Fruit fly (Drosophila melanogaster) whole organism, embryonic: Measurements from ENCODE around the gene CG32801.

ENCODE experiments used
- Abd-B ChIP-seq: fragments of 200-800 bp; sonication (Bioruptor generic); optimal IDR thresholded peaks from 2 replicates; lab custom pipeline; 2018; ENCODE audit warnings: missing biosample characterization, mild to moderate bottlenecking, missing genetic modification characterization, moderate library complexity
- Atf3 ChIP-seq: fragments of 200-800 bp; sonication (Bioruptor generic); optimal IDR thresholded peaks from 3 replicates; lab custom pipeline; 2016; ENCODE audit warnings: missing biosample characterization, missing genetic modification characterization
- Atf6 ChIP-seq: fragments of 200-800 bp; sonication (Bioruptor generic); IDR thresholded peaks from 2 replicates; pipeline ENCODE4 v1.3.6; 2022; ENCODE audit warnings: missing biosample characterization, missing genetic modification characterization
- BtbVII ChIP-seq: fragments of 200-800 bp; sonication (Bioruptor generic); optimal IDR thresholded peaks from 3 replicates; lab custom pipeline; 2017; ENCODE audit warnings: missing biosample characterization, mild to moderate bottlenecking, missing genetic modification characterization
- CG11247 ChIP-seq: fragments of 200-800 bp; sonication (Bioruptor generic); IDR thresholded peaks from 2 replicates; pipeline ENCODE4 v1.3.6; 2022; ENCODE audit warnings: missing biosample characterization, missing genetic modification characterization
- CG11456 ChIP-seq: fragments of 200-800 bp; sonication (Bioruptor generic); IDR thresholded peaks from 3 replicates; pipeline ENCODE4 v1.3.6; 2022; ENCODE audit warnings: missing biosample characterization, missing genetic modification characterization
- CG1233 ChIP-seq: fragments of 200-800 bp; sonication (Bioruptor generic); optimal IDR thresholded peaks from 4 replicates; lab custom pipeline; 2018; ENCODE audit warnings: missing biosample characterization, mild to moderate bottlenecking, missing genetic modification characterization
- CG13775 ChIP-seq: fragments of 200-800 bp; sonication (Bioruptor generic); optimal IDR thresholded peaks from 3 replicates; lab custom pipeline; 2017; ENCODE audit warnings: missing biosample characterization, mild to moderate bottlenecking, missing genetic modification characterization
- CG14860 ChIP-seq: fragments of 200-800 bp; sonication (Bioruptor generic); IDR thresholded peaks from 3 replicates; pipeline ENCODE4 v1.3.6; 2022; ENCODE audit warnings: missing biosample characterization, missing genetic modification characterization; ENCODE audit not compliant: partially characterized antibody
- CG14965 ChIP-seq: fragments of 200-800 bp; sonication (Bioruptor generic); optimal IDR thresholded peaks from 2 replicates; lab custom pipeline; 2016; ENCODE audit warnings: missing biosample characterization, missing genetic modification characterization, borderline replicate concordance
- CG15011 ChIP-seq: fragments of 200-800 bp; sonication (Bioruptor generic); optimal IDR thresholded peaks from 3 replicates; lab custom pipeline; 2018; ENCODE audit warnings: missing biosample characterization, mild to moderate bottlenecking, missing genetic modification characterization
- CG15601 ChIP-seq: fragments of 200-800 bp; sonication (Bioruptor generic); optimal IDR thresholded peaks from 3 replicates; lab custom pipeline; 2019; ENCODE audit warnings: missing biosample characterization, mild to moderate bottlenecking, missing genetic modification characterization, moderate library complexity
- CG16779 ChIP-seq: fragments of 200-800 bp; sonication (Bioruptor generic); IDR thresholded peaks from 2 replicates; pipeline ENCODE4 v1.3.6; 2022; ENCODE audit warnings: missing biosample characterization, missing genetic modification characterization
- CG17568 ChIP-seq: fragments of 200-800 bp; sonication (Bioruptor generic); optimal IDR thresholded peaks from 2 replicates; lab custom pipeline; 2018; ENCODE audit warnings: missing biosample characterization, mild to moderate bottlenecking, missing genetic modification characterization, moderate library complexity
- CG2116 ChIP-seq: fragments of 200-800 bp; sonication (Bioruptor generic); optimal IDR thresholded peaks from 3 replicates; lab custom pipeline; 2018; ENCODE audit warnings: missing biosample characterization, mild to moderate bottlenecking, missing genetic modification characterization
- CG2129 ChIP-seq: fragments of 200-800 bp; sonication (Bioruptor generic); IDR thresholded peaks from 2 replicates; pipeline ENCODE4 v1.3.6; 2022; ENCODE audit warnings: missing biosample characterization, missing genetic modification characterization; ENCODE audit not compliant: partially characterized antibody
- CG30403 ChIP-seq: fragments of 200-800 bp; sonication (Bioruptor generic); optimal IDR thresholded peaks from 3 replicates; lab custom pipeline; 2016; ENCODE audit warnings: missing biosample characterization, missing genetic modification characterization
- CG31224 ChIP-seq: fragments of 200-800 bp; sonication (Bioruptor generic); IDR thresholded peaks from 2 replicates; pipeline ENCODE4 v1.3.6; 2022; ENCODE audit warnings: missing biosample characterization, missing genetic modification characterization
- CG31441 ChIP-seq: fragments of 200-800 bp; sonication (Bioruptor generic); IDR thresholded peaks from 2 replicates; pipeline ENCODE4 v1.3.6; 2022; ENCODE audit warnings: missing biosample characterization, missing genetic modification characterization
- CG3281 ChIP-seq: fragments of 200-800 bp; sonication (Bioruptor generic); optimal IDR thresholded peaks from 3 replicates; lab custom pipeline; 2017; ENCODE audit warnings: missing biosample characterization, mild to moderate bottlenecking, missing genetic modification characterization
- CG6854 ChIP-seq: fragments of 200-800 bp; sonication (Bioruptor generic); optimal IDR thresholded peaks from 3 replicates; lab custom pipeline; 2017; ENCODE audit warnings: missing biosample characterization, mild to moderate bottlenecking, missing genetic modification characterization
- CG7372 ChIP-seq: fragments of 200-800 bp; sonication (Bioruptor generic); IDR thresholded peaks from 2 replicates; pipeline ENCODE4 v1.3.6; 2022; ENCODE audit warnings: missing biosample characterization, missing genetic modification characterization
- CG7963 ChIP-seq: fragments of 200-800 bp; sonication (Bioruptor generic); IDR thresholded peaks from 3 replicates; pipeline ENCODE4 v1.3.6; 2022; ENCODE audit warnings: missing biosample characterization, missing genetic modification characterization; ENCODE audit not compliant: partially characterized antibody
- Dad ChIP-seq: fragments of 200-800 bp; sonication (Bioruptor generic); optimal IDR thresholded peaks from 3 replicates; lab custom pipeline; 2016; ENCODE audit warnings: missing biosample characterization, missing genetic modification characterization
- Dp ChIP-seq: fragments of 200-800 bp; sonication (Bioruptor generic); optimal IDR thresholded peaks from 2 replicates; lab custom pipeline; 2018; ENCODE audit warnings: missing biosample characterization, mild to moderate bottlenecking, missing genetic modification characterization, moderate library complexity
- Dref ChIP-seq: fragments of 200-800 bp; sonication (Bioruptor generic); IDR thresholded peaks from 2 replicates; pipeline ENCODE4 v1.3.6; 2022; ENCODE audit warnings: missing biosample characterization, missing genetic modification characterization
- Fer3 ChIP-seq: fragments of 200-800 bp; sonication (Bioruptor generic); optimal IDR thresholded peaks from 2 replicates; lab custom pipeline; 2018; ENCODE audit warnings: missing biosample characterization, mild to moderate bottlenecking, missing genetic modification characterization, moderate library complexity
- GATAe ChIP-seq: fragments of 200-800 bp; sonication (Bioruptor generic); conservative IDR thresholded peaks from 2 replicates; pipeline ENCODE4 v1.3.6; 2022; ENCODE audit warnings: missing biosample characterization, missing genetic modification characterization
- HLHmδ ChIP-seq: fragments of 200-800 bp; sonication (Bioruptor generic); optimal IDR thresholded peaks from 2 replicates; lab custom pipeline; 2018; ENCODE audit warnings: missing biosample characterization, mild to moderate bottlenecking, missing genetic modification characterization, moderate library complexity
- Lhr ChIP-seq: fragments of 200-800 bp; sonication (Bioruptor generic); optimal IDR thresholded peaks from 3 replicates; lab custom pipeline; 2017; ENCODE audit warnings: mild to moderate bottlenecking, missing biosample characterization, missing genetic modification reagents, missing genetic modification characterization
- MBD-R2 ChIP-seq: fragments of 200-800 bp; sonication (Bioruptor generic); IDR thresholded peaks from 2 replicates; pipeline ENCODE4 v1.3.6; 2022; ENCODE audit warnings: missing biosample characterization, missing genetic modification characterization
- Mad ChIP-seq: fragments of 200-800 bp; sonication (Bioruptor generic); optimal IDR thresholded peaks from 2 replicates; lab custom pipeline; 2016; ENCODE audit warnings: missing biosample characterization, missing genetic modification characterization
- Nf-YB ChIP-seq: fragments of 200-800 bp; sonication (Bioruptor generic); optimal IDR thresholded peaks from 3 replicates; lab custom pipeline; 2019; ENCODE audit warnings: missing biosample characterization, mild to moderate bottlenecking, missing genetic modification characterization, moderate library complexity
- Optix ChIP-seq: fragments of 200-800 bp; sonication (Bioruptor generic); IDR thresholded peaks from 3 replicates; pipeline ENCODE4 v1.3.6; 2022; ENCODE audit warnings: missing biosample characterization, missing genetic modification characterization
- Poxn ChIP-seq: fragments of 200-800 bp; sonication (Bioruptor generic); IDR thresholded peaks from 2 replicates; pipeline ENCODE4 v1.3.6; 2022; ENCODE audit warnings: missing biosample characterization, missing genetic modification characterization
- Rfx ChIP-seq: fragments of 200-800 bp; sonication (Bioruptor generic); IDR thresholded peaks from 2 replicates; pipeline ENCODE4 v1.3.6; 2022; ENCODE audit warnings: missing biosample characterization, missing genetic modification characterization
- bbx ChIP-seq: fragments of 200-800 bp; sonication (Bioruptor generic); IDR thresholded peaks from 2 replicates; pipeline ENCODE4 v1.3.6; 2022; ENCODE audit warnings: missing biosample characterization, missing genetic modification characterization; ENCODE audit not compliant: partially characterized antibody
- cas ChIP-seq: fragments of 200-800 bp; sonication (Bioruptor generic); IDR thresholded peaks from 2 replicates; pipeline ENCODE4 v1.3.6; 2022; ENCODE audit warnings: missing biosample characterization, missing genetic modification characterization
- ci ChIP-seq: fragments of 200-800 bp; sonication (Bioruptor generic); IDR thresholded peaks from 3 replicates; pipeline ENCODE4 v1.3.6; 2022; ENCODE audit warnings: missing biosample characterization, missing genetic modification characterization
- crol ChIP-seq: fragments of 200-800 bp; sonication (Bioruptor generic); IDR thresholded peaks from 2 replicates; pipeline ENCODE4 v1.3.6; 2022; ENCODE audit warnings: missing biosample characterization, missing genetic modification characterization
- eve ChIP-seq, 2 experiments: fragments of >200 bp; optimal IDR thresholded peaks; 2 replicates each; lab custom pipeline; 2017; ENCODE audit warnings: missing biosample characterization in 2 of 2, missing genetic modification characterization in 2 of 2
- hkb ChIP-seq, 2 experiments: fragments of 200-800 bp in 1 of 2; fragments of >200 bp in 1 of 2; sonication (Bioruptor generic) in 1 of 2; IDR thresholded peaks in 1 of 2; optimal IDR thresholded peaks in 1 of 2; 2 replicates each; pipeline versions ENCODE4 v1.3.6 to Lab custom; 2017 to 2022; ENCODE audit warnings: missing biosample characterization in 1 of 2, missing genetic modification characterization in 1 of 2
- knrl ChIP-seq: fragments of 200-800 bp; sonication (Bioruptor generic); IDR thresholded peaks from 3 replicates; pipeline ENCODE4 v1.3.6; 2022; ENCODE audit warnings: missing biosample characterization, missing genetic modification characterization; ENCODE audit not compliant: partially characterized antibody
- lbe ChIP-seq: fragments of 200-800 bp; sonication (Bioruptor generic); optimal IDR thresholded peaks from 2 replicates; lab custom pipeline; 2016; ENCODE audit warnings: missing biosample characterization, mild to moderate bottlenecking, missing genetic modification characterization
- lmd ChIP-seq: fragments of 200-800 bp; sonication (Bioruptor generic); IDR thresholded peaks from 2 replicates; pipeline ENCODE4 v1.3.6; 2022; ENCODE audit warnings: missing biosample characterization, missing genetic modification characterization
- mirr ChIP-seq: fragments of 200-800 bp; sonication (Bioruptor generic); optimal IDR thresholded peaks from 3 replicates; lab custom pipeline; 2018; ENCODE audit warnings: missing biosample characterization, mild to moderate bottlenecking, missing genetic modification characterization
- repo ChIP-seq: fragments of 200-800 bp; sonication (Bioruptor generic); optimal IDR thresholded peaks from 2 replicates; lab custom pipeline; 2016; ENCODE audit warnings: missing biosample characterization, missing genetic modification characterization
- ttk ChIP-seq: fragments of 200-800 bp; sonication (Bioruptor generic); IDR thresholded peaks from 2 replicates; pipeline ENCODE4 v2.1.2; 2022; ENCODE audit warnings: missing biosample characterization, missing genetic modification characterization
- wor ChIP-seq: fragments of 200-800 bp; sonication (Bioruptor generic); IDR thresholded peaks from 2 replicates; pipeline ENCODE4 v1.3.6; 2022; ENCODE audit warnings: missing biosample characterization, missing genetic modification characterization

CG32801 gene

dm6 chrX:1880139-1880556 is 22.8 kb downstream of the CG32801 start, which contains the start of gene Coa8 (continued):
- TF ChIP-seq Atf6 (GFP tag; lab: Robert Waterston, UW) = peak; percentile 55; the same call in 1 of the 2 replicates
- TF ChIP-seq CG1233 (GFP tag; lab: Kevin White, UChicago) = no peak
- peak; percentile 4 for TF ChIP-seq Nf-YB (GFP tag; lab: Kevin White, UChicago)
- peak; percentile 63; the same call in 2 of the 3 replicates for TF ChIP-seq knrl (GFP tag; lab: Robert Waterston, UW)
- TF ChIP-seq Atf3 (GFP tag; lab: Kevin White, UChicago) = peak; percentile 23
- no peak for TF ChIP-seq eve (GFP tag; optimal IDR thresholded peaks at IDR 0.05; lab: Kevin White, UChicago)
- 0 out of 3 replicates have a peak, but pooled peaks have one; percentile 18 for TF ChIP-seq ci
- no peak for TF ChIP-seq CG6854 (GFP tag; lab: Kevin White, UChicago)
- peak; percentile 7; the same call in 1 of the 2 replicates for TF ChIP-seq bbx (GFP tag; lab: Robert Waterston, UW)
- TF ChIP-seq crol = no peak
- peak; percentile 21 for TF ChIP-seq CG3281 (GFP tag; lab: Kevin White, UChicago)
- TF ChIP-seq Poxn (GFP tag; lab: Robert Waterston, UW) = 0 out of 2 replicates have a peak, but pooled peaks have one; percentile 25
- peak; percentile 17 for TF ChIP-seq Abd-B (GFP tag; lab: Kevin White, UChicago)
- TF ChIP-seq ttk (GFP tag; lab: Robert Waterston, UW) = peak; percentile 18; the same call in 1 of the 2 replicates
- TF ChIP-seq Dad (GFP tag; lab: Kevin White, UChicago) = peak; percentile 19
- TF ChIP-seq CG14965 (GFP tag; lab: Kevin White, UChicago) = no peak
- TF ChIP-seq CG2116 (GFP tag; lab: Kevin White, UChicago) = peak; percentile 3
- peak; percentile 31 for TF ChIP-seq Lhr (GFP tag; lab: Kevin White, UChicago)
- TF ChIP-seq Mad (GFP tag; lab: Kevin White, UChicago) = peak; percentile 15
- no peak for TF ChIP-seq hkb (optimal IDR thresholded peaks at IDR 0.05; lab: Kevin White, UChicago)
- peak; percentile 49; the same call in 1 of the 2 replicates for TF ChIP-seq hkb (GFP tag; IDR thresholded peaks at IDR 0.05; lab: Robert Waterston, UW)
- peak; percentile 44; the same call in 2 of the 3 replicates for TF ChIP-seq CG14860
- peak; percentile 18 for TF ChIP-seq repo (GFP tag; lab: Kevin White, UChicago)
- TF ChIP-seq CG2129 (GFP tag; lab: Robert Waterston, UW) = no peak
- peak; percentile 59 for TF ChIP-seq MBD-R2 (GFP tag; lab: Robert Waterston, UW)
- no peak for TF ChIP-seq CG15011 (GFP tag; lab: Kevin White, UChicago)
- TF ChIP-seq CG31441 (GFP tag; lab: Robert Waterston, UW) = 0 out of 2 replicates have a peak, but pooled peaks have one; percentile 4
- TF ChIP-seq CG30403 (GFP tag; lab: Kevin White, UChicago) = peak; percentile 23
- TF ChIP-seq lmd (GFP tag; lab: Robert Waterston, UW) = peak; percentile 50; the same call in 1 of the 2 replicates
- no peak for TF ChIP-seq Dp
- TF ChIP-seq CG11247 (GFP tag; lab: Robert Waterston, UW) = 0 out of 2 replicates have a peak, but pooled peaks have one; percentile 19
- TF ChIP-seq BtbVII (GFP tag; lab: Kevin White, UChicago) = peak; percentile 10
- TF ChIP-seq CG17568 = no peak
- TF ChIP-seq CG7963 (GFP tag; lab: Robert Waterston, UW) = 0 out of 3 replicates have a peak, but pooled peaks have one; percentile 36
- TF ChIP-seq Rfx (GFP tag; lab: Robert Waterston, UW) = peak; percentile 77
- TF ChIP-seq Optix = 0 out of 3 replicates have a peak, but pooled peaks have one; percentile 25

- TF ChIP-seq CG11456 (GFP tag; lab: Robert Waterston, UW) (peak; percentile 72; the same call in 1 of the 3 replicates), GATAe (GFP tag; lab: Robert Waterston, UW) (no peak), CG31224 (no peak), mirr (peak; percentile 21), CG7372 (peak; percentile 56), cas (GFP tag; lab: Robert Waterston, UW) (peak; percentile 51; the same call in 1 of the 2 replicates), Dref (GFP tag; lab: Robert Waterston, UW) (no peak), BtbVII (GFP tag; lab: Kevin White, UChicago) (peak; percentile 25), HLHmδ (GFP tag; lab: Kevin White, UChicago) (no peak), lbe (peak; percentile 54), CG13775 (GFP tag; lab: Kevin White, UChicago) (peak; percentile 57), CG16779 (GFP tag; lab: Robert Waterston, UW) (0 out of 2 replicates have a peak, but pooled peaks have one; percentile 45), wor (GFP tag; lab: Robert Waterston, UW) (no peak), Fer3 (peak; percentile 70), CG15601 (tag; lab: Kevin White, UChicago) (peak; percentile 15)
These were observed 23.3 kb downstream of the CG32801 start, which contains the start of gene CG14818 for dm6 chrX:1879606-1880110. Gene CG14818, minus strand, starts transcription at chrX:1879774.
